Worm (Caenorhabditis elegans): ENCODE measurements around the gene rps-0.

rps-0 gene

DNA sequence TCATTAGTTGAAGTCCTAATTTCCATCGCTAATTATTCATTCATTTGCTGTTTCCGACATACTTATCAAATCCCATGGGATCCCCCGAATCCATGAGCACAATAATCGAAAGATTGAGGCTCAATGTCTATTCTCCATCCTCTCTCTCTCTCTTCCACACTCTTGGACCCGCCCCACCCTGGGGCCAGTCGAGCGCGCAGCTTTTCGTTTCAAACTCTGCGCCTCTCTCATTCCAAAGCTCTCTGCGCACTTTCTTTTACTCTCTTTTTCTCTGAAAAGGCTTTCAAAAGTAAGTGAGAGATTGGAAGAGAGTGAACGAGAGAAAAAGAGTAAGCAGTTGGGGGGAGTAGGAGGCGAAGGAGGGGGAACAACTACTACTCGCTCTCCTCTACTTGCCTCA lies 32.1 kb downstream of the rps-0 start, which contains the start of gene acy-1 (continued):
- peak; percentile 46 for TF ChIP-seq elt-1 (tag; optimal IDR thresholded peaks at IDR 0.05)

DNA sequence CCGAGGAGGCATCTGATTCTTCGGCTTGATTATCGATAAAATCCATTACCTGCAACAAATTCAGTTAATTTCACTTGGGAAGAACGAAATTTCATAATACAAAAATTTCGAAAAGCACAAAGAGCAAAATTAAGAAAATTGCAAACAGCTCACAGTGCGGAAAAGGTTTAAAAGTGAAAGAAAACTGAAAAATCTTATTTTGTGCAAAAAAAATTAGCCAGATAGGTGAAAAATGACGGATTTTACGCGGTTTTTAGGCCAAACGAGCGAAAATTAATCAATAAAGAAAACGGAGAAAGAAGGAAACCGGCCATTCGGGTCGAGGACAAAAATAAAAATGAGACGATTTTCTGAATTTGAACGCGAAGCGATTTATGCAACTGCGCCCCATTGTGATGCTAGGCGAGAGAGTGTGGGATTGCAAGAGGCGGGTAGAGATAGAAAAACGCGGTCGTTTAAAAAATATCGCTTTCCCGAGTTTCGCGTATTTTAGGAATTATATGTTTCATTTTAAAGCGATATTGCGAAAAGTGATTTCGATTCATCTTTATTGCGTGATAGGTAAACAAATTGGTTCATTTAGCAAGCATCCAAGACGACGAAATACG lies 33.1 kb downstream of the rps-0 start, which contains the start of gene emb-5:
emb-5 (minus strand) TSS at position 51 of the 608 bp plus-strand sequence.
- TF ChIP-seq nhr-25 (tag; optimal IDR thresholded peaks at IDR 0.05), result peak; percentile 54
- TF ChIP-seq nhr-43 (tag; optimal IDR thresholded peaks at IDR 0.05; ENCODE audit: poor library complexity, severe bottlenecking), result peak; percentile 3
- TF ChIP-seq unc-62 (GFP tag; optimal IDR thresholded peaks at IDR 0.05), result no peak
- TF ChIP-seq elt-1 (tag; optimal IDR thresholded peaks at IDR 0.05), result no peak
- TF ChIP-seq zag-1 (tag; optimal IDR thresholded peaks at IDR 0.05), result no peak
- TF ChIP-seq eor-1 (tag; optimal IDR thresholded peaks at IDR 0.05), result no peak
- TF ChIP-seq aly-2 (tag; optimal IDR thresholded peaks at IDR 0.05), result no peak
- peak; percentile 53 for TF ChIP-seq nhr-23 (tag; optimal IDR thresholded peaks at IDR 0.05)
- no peak for TF ChIP-seq nhr-28 (tag; optimal IDR thresholded peaks at IDR 0.05)
- TF ChIP-seq nhr-77 (tag; optimal IDR thresholded peaks at IDR 0.05), result no peak
- no peak for TF ChIP-seq ceh-82 (tag; optimal IDR thresholded peaks at IDR 0.05)
- peak; percentile 58 for TF ChIP-seq R02D3.7 (tag; optimal IDR thresholded peaks at IDR 0.05)
- peak; percentile 35 for TF ChIP-seq egl-5 (tag; optimal IDR thresholded peaks at IDR 0.05)
- TF ChIP-seq lin-15B (tag; optimal IDR thresholded peaks at IDR 0.05), result peak; percentile 81
- no peak for TF ChIP-seq daf-12 (tag; optimal IDR thresholded peaks at IDR 0.05)
- peak; percentile 25 for TF ChIP-seq hmg-11 (tag; optimal IDR thresholded peaks at IDR 0.05)
- no peak for TF ChIP-seq elt-3 (tag; optimal IDR thresholded peaks at IDR 0.05)
- TF ChIP-seq lin-39 (tag; optimal IDR thresholded peaks at IDR 0.05), result peak; percentile 73
- no peak for TF ChIP-seq mdl-1 (tag; optimal IDR thresholded peaks at IDR 0.05)
- no peak for TF ChIP-seq elt-2 (tag; optimal IDR thresholded peaks at IDR 0.05)

DNA sequence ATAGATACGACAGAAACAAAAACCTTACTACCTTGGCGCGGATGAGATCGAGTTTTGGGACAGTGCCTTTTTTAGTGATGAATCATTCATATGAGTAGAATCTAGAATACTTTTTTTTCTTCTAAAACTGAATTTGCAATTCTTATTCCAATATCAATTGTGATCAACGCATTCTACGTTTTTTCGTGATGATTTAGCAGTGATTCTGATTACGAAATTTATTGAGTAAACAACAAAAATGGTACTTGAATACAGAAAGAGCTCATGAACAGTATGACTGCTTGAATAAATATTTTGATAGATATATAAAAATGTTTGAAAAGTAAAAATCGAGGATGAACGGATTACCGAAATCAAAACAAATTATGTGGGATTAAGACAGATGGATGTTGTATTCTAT lies 38.8 kb downstream of the rps-0 start, which contains the start of gene him-18:
him-18 (minus strand) TSS at position 101 of the 400 bp plus-strand sequence.
- no peak for TF ChIP-seq nhr-25 (tag; optimal IDR thresholded peaks at IDR 0.05)
- no peak for TF ChIP-seq jun-1 (tag; optimal IDR thresholded peaks at IDR 0.05)
- TF ChIP-seq aly-2 (tag; optimal IDR thresholded peaks at IDR 0.05), result no peak
- no peak for TF ChIP-seq ceh-28 (tag; optimal IDR thresholded peaks at IDR 0.05)

DNA sequence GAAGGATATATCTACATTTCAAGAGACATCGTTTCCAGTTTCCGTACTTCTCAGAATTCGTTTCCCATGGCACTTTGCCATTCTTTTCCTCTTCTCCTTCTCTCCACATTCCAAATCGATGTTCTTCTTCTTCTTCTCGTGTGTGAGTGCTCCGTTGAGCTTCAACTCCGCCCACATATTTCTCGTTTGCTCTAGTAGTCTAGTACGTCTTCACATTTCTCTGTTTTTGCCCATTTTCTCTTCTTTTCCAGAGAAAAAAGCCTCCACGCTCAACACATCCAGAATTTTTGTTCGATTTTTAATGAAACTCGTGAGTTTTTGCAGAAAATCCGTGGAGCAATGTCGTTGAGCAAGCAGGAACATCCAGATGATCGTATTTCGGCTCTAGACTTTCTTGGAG lies 44.9 kb downstream of the rps-0 start, which contains the start of gene T04A8.18:
T04A8.18 (plus strand) TSS at position 301 of the 400 bp plus-strand sequence.
- no peak for TF ChIP-seq nhr-23 (tag; optimal IDR thresholded peaks at IDR 0.05)
- no peak for TF ChIP-seq pha-4 (tag; optimal IDR thresholded peaks at IDR 0.05)
- no peak for TF ChIP-seq egl-27 (tag; optimal IDR thresholded peaks at IDR 0.05)
- TF ChIP-seq ceh-82 (tag; optimal IDR thresholded peaks at IDR 0.05), result no peak
- no peak for TF ChIP-seq ceh-16 (tag; optimal IDR thresholded peaks at IDR 0.05)
- TF ChIP-seq ceh-9 (tag; optimal IDR thresholded peaks at IDR 0.05), result no peak
- TF ChIP-seq pqm-1 (tag; optimal IDR thresholded peaks at IDR 0.05), result no peak
- TF ChIP-seq nhr-12 (tag; optimal IDR thresholded peaks at IDR 0.05), result no peak
- no peak for TF ChIP-seq tbx-2 (tag; optimal IDR thresholded peaks at IDR 0.05)
- TF ChIP-seq lin-39 (tag; optimal IDR thresholded peaks at IDR 0.05), result no peak
- TF ChIP-seq sea-2 (GFP tag; optimal IDR thresholded peaks at IDR 0.05), result no peak
- no peak for TF ChIP-seq elt-3 (tag; optimal IDR thresholded peaks at IDR 0.05)
- TF ChIP-seq egl-5 (tag; optimal IDR thresholded peaks at IDR 0.05), result no peak
- no peak for TF ChIP-seq hmg-11 (tag; optimal IDR thresholded peaks at IDR 0.05)
- no peak for TF ChIP-seq mdl-1 (tag; optimal IDR thresholded peaks at IDR 0.05)

DNA sequence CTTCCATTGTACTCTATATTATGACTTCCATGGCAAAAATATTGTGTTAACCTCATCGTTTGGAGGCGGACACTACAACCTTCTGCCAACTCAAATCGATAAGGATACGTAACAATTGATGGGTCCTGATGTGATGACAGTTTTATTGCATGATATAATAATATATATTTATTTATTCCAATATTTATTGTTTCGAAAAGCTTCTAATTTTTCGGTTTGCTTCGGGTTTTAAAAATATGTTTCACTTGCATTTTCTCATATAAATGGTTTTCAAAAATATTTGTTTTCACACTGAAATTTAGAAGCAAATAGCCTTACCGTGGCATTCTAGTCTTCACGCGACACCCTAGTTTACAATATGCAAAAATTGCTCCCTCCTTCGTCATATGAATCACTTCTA lies 47.2 kb downstream of the rps-0 start, which contains the start of gene T04A8.13:
T04A8.13 (plus strand) TSS at position 301 of the 400 bp plus-strand sequence.
- TF ChIP-seq nhr-12 (tag; optimal IDR thresholded peaks at IDR 0.05) (no peak), egl-5 (tag; optimal IDR thresholded peaks at IDR 0.05) (no peak), hmg-11 (tag; optimal IDR thresholded peaks at IDR 0.05) (no peak), ztf-11 (tag; optimal IDR thresholded peaks at IDR 0.05) (no peak)

DNA sequence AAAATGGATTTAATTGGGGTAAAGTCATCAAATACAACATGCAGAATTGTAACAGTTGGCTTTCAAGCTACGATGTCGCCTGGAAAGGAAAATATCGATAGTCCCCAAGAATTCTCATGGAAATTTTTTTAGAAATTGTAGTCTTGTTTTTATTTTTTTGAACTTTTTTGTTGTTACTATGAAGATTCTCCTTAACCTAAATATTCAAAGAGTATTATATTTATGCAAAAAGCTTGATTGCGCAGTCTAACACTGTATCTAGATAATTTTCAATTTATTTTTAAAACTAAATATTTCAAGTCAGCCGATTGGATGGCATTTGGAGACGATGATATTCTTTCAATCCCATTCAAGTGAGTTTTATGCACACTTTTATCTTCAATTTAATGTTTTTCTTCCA lies 48.6 kb downstream of the rps-0 start, which contains the start of gene pgap-2:
pgap-2 (plus strand) TSS at position 301 of the 400 bp plus-strand sequence.
- TF ChIP-seq eor-1 (tag; optimal IDR thresholded peaks at IDR 0.05) (no peak), pha-4 (tag; optimal IDR thresholded peaks at IDR 0.05) (no peak), nfya-1 (tag; optimal IDR thresholded peaks at IDR 0.05; ENCODE audit: insufficient read depth) (no peak), nhr-237 (tag; optimal IDR thresholded peaks at IDR 0.05) (no peak), fkh-10 (GFP tag; optimal IDR thresholded peaks at IDR 0.05) (no peak), unc-62 (GFP tag; optimal IDR thresholded peaks at IDR 0.05) (no peak), ceh-82 (tag; optimal IDR thresholded peaks at IDR 0.05) (no peak), aly-2 (tag; optimal IDR thresholded peaks at IDR 0.05) (no peak), nhr-11 (tag; optimal IDR thresholded peaks at IDR 0.05) (no peak), elt-2 (tag; optimal IDR thresholded peaks at IDR 0.05) (no peak), nhr-76 (tag; optimal IDR thresholded peaks at IDR 0.05) (no peak), unc-39 (tag; optimal IDR thresholded peaks at IDR 0.05) (no peak), ztf-11 (tag; optimal IDR thresholded peaks at IDR 0.05) (no peak), jun-1 (tag; optimal IDR thresholded peaks at IDR 0.05) (no peak), nhr-43 (tag; optimal IDR thresholded peaks at IDR 0.05; ENCODE audit: poor library complexity, severe bottlenecking) (no peak), egl-27 (tag; optimal IDR thresholded peaks at IDR 0.05) (no peak), pqm-1 (tag; optimal IDR thresholded peaks at IDR 0.05) (no peak), zag-1 (tag; optimal IDR thresholded peaks at IDR 0.05) (no peak), nhr-23 (tag; optimal IDR thresholded peaks at IDR 0.05) (no peak), fos-1 (tag; optimal IDR thresholded peaks at IDR 0.05) (no peak)
